Worm (Caenorhabditis elegans): ENCODE data around the gene lys-6.

DNA sequence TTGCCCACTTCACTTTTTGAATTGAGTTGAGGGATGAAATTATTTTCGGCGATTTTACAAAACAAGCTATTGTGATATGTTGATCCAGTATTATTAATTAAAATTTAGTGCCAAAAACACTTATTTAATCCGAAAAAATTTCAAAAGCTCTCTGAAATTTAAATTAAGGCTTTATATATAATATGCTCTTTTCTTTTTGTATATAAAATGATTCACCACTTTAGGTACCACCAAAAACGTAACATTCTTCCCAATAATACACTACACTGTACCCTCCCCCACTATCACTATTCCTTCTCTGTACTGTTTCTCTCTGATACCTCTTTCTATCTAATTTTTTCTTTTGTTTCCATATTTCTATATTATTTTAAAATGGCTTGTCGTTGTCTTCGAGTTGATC, 16.1 kb upstream of the lys-6 start, which contains the start of gene prx-2:
- TF ChIP-seq dve-1 (tag; optimal IDR thresholded peaks at IDR 0.05): no peak
- TF ChIP-seq nfya-1 (tag; optimal IDR thresholded peaks at IDR 0.05): no peak
- TF ChIP-seq ceh-45 (GFP tag; IDR thresholded peaks at IDR 0.05): no peak
- no peak for TF ChIP-seq elt-2 (tag; optimal IDR thresholded peaks at IDR 0.05)
- TF ChIP-seq syd-9 (tag; optimal IDR thresholded peaks at IDR 0.05): no peak
- no peak for TF ChIP-seq rnt-1 (tag; optimal IDR thresholded peaks at IDR 0.05)
- TF ChIP-seq tbx-2 (tag; optimal IDR thresholded peaks at IDR 0.05): no peak
- TF ChIP-seq hlh-30 (tag; optimal IDR thresholded peaks at IDR 0.05; ENCODE audit: insufficient read depth): no peak
- no peak for TF ChIP-seq madf-2 (tag; optimal IDR thresholded peaks at IDR 0.05)
- TF ChIP-seq unc-42 (tag; optimal IDR thresholded peaks at IDR 0.05): no peak
- no peak for TF ChIP-seq hlh-15 (tag; optimal IDR thresholded peaks at IDR 0.05)
- TF ChIP-seq pqm-1 (tag; optimal IDR thresholded peaks at IDR 0.05): no peak
- no peak for TF ChIP-seq ceh-18 (tag; optimal IDR thresholded peaks at IDR 0.05)
